Worm (Caenorhabditis elegans): Measurements from ENCODE around the gene F44A2.5.

ce11 chrV:9322886-9323285 is 25.5 kb downstream of the F44A2.5 start, which contains the start of gene tag-153:
- no peak for TF ChIP-seq ceh-39 (tag; optimal IDR thresholded peaks at IDR 0.05)
- no peak for TF ChIP-seq lin-13 (tag; optimal IDR thresholded peaks at IDR 0.05)

All from whole organism, mixed stage, embryonic.